Fruit fly (Drosophila melanogaster): ENCODE results near the gene CG42470.

DNA sequence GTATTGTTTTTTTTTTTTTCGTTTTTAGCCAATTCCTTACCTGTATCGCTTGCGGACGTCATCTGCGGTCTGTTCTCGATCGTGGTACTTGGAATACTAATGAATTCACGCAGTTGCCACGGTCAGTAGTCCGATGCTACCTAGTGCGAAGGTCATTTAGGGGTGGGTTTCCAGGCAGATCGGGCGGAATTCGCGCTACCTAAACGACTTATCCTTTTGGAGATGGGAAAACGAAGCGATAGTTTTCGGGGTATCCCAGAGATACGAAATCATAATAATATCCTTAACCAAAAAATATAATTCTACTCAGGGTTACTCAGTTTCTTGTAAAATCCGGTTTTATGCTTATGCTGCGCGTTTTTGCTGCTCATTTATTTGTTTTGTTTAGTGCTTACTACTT, 40.6 kb upstream of the CG42470 start, which contains the start of gene CG14937:
- TF ChIP-seq CG15336 (GFP tag; IDR thresholded peaks at IDR 0.05) (no peak), Eip93F (GFP tag; optimal IDR thresholded peaks at IDR 0.05) (no peak), CG10631 (GFP tag; optimal IDR thresholded peaks at IDR 0.05) (no peak), Eip75B (GFP tag; optimal IDR thresholded peaks at IDR 0.05) (no peak), CG8319 (GFP tag; optimal IDR thresholded peaks at IDR 0.05) (no peak), lz (GFP tag; optimal IDR thresholded peaks at IDR 0.05) (no peak), CG34406 (GFP tag; optimal IDR thresholded peaks at IDR 0.05) (no peak), Blimp-1 (GFP tag; optimal IDR thresholded peaks at IDR 0.05) (no peak), Smox (GFP tag; optimal IDR thresholded peaks at IDR 0.05) (no peak)

Measured in whole organism, prepupa.